Worm (Caenorhabditis elegans) whole organism, L4 larva: ENCODE results near the gene nlp-32.

Experiments
- T26A8.4 ChIP-seq: fragments of 200-800 bp; sonication (Bioruptor generic); IDR thresholded peaks from 2 replicates; pipeline ENCODE4 v1.3.6; 2022; ENCODE audit warnings: missing genetic modification characterization, missing compliant biosample characterization
- Y75B8A.6 ChIP-seq: fragments of 200-800 bp; sonication (Bioruptor generic); IDR thresholded peaks from 2 replicates; pipeline ENCODE4 v1.3.6; 2022; ENCODE audit warnings: missing genetic modification reagents, missing genetic modification characterization, missing compliant biosample characterization
- ZK546.5 ChIP-seq, 2 experiments: sonication (generic microtip); optimal IDR thresholded peaks; 2 replicates each; lab custom pipeline; 2017; ENCODE audit warnings: missing biosample characterization in 2 of 2, missing genetic modification characterization in 2 of 2
- ama-1 ChIP-seq: fragments of 150-350 bp; optimal IDR thresholded peaks from 2 replicates; lab custom pipeline; 2014; ENCODE audit warnings: inconsistent platforms, mixed read lengths
- arid-1 ChIP-seq: fragments of 200-800 bp; sonication (Bioruptor generic); conservative IDR thresholded peaks from 2 replicates; pipeline ENCODE4 v1.3.6; 2022; ENCODE audit warnings: missing genetic modification reagents, missing genetic modification characterization, missing compliant biosample characterization
- attf-4 ChIP-seq: sonication (generic microtip); optimal IDR thresholded peaks from 3 replicates; lab custom pipeline; 2017; ENCODE audit warnings: missing biosample characterization, missing genetic modification characterization
- ceh-20 ChIP-seq: fragments of 200-800 bp; sonication (Bioruptor generic); IDR thresholded peaks from 2 replicates; pipeline ENCODE4 v1.3.6; 2022; ENCODE audit warnings: missing genetic modification reagents, missing genetic modification characterization, missing compliant biosample characterization
- ceh-32 ChIP-seq: sonication (generic microtip); optimal IDR thresholded peaks from 2 replicates; lab custom pipeline; 2016; ENCODE audit warnings: mild to moderate bottlenecking, missing genetic modification characterization, missing compliant biosample characterization; ENCODE audit not compliant: poor library complexity
- ctbp-1 ChIP-seq: fragments of 200-800 bp; sonication (Bioruptor generic); IDR thresholded peaks from 2 replicates; pipeline ENCODE4 v1.3.6; 2022; ENCODE audit warnings: missing genetic modification reagents, missing genetic modification characterization, missing compliant biosample characterization
- daf-16 ChIP-seq, 3 experiments: sonication (generic microtip); optimal IDR thresholded peaks; 2 replicates each; lab custom pipeline; 2016 to 2017; ENCODE audit warnings: missing genetic modification characterization in 3 of 3, missing genetic modification reagents in 3 of 3, mild to moderate bottlenecking in 2 of 3, missing compliant biosample characterization in 2 of 3, missing biosample characterization in 1 of 3, moderate library complexity in 1 of 3
- dmd-6 ChIP-seq: fragments of 200-800 bp; sonication (Bioruptor generic); IDR thresholded peaks from 2 replicates; pipeline ENCODE4 v1.3.6; 2022; ENCODE audit warnings: missing genetic modification reagents, missing genetic modification characterization, missing compliant biosample characterization
- dmd-8 ChIP-seq: fragments of 200-800 bp; sonication (Bioruptor generic); IDR thresholded peaks from 2 replicates; pipeline ENCODE4 v1.3.6; 2022; ENCODE audit warnings: missing genetic modification characterization, missing compliant biosample characterization
- dmd-9 ChIP-seq: fragments of 200-800 bp; sonication (Bioruptor generic); IDR thresholded peaks from 2 replicates; pipeline ENCODE4 v1.3.6; 2022; ENCODE audit warnings: missing genetic modification reagents, missing genetic modification characterization, missing compliant biosample characterization
- dve-1 ChIP-seq: sonication (generic microtip); optimal IDR thresholded peaks from 2 replicates; lab custom pipeline; 2017; ENCODE audit warnings: antibody characterized with exemption, mild to moderate bottlenecking, missing genetic modification characterization, missing compliant biosample characterization; ENCODE audit not compliant: insufficient read depth
- egl-27 ChIP-seq: sonication (generic microtip); optimal IDR thresholded peaks from 3 replicates; lab custom pipeline; 2017; ENCODE audit warnings: missing biosample characterization, missing genetic modification reagents, missing genetic modification characterization
- egl-43 ChIP-seq: fragments of 200-800 bp; sonication (Bioruptor generic); IDR thresholded peaks from 2 replicates; pipeline ENCODE4 v1.3.6; 2022; ENCODE audit warnings: missing genetic modification reagents, missing genetic modification characterization, missing compliant biosample characterization
- hlh-11 ChIP-seq: fragments of 200-800 bp; sonication (Bioruptor generic); optimal IDR thresholded peaks from 2 replicates; lab custom pipeline; 2018; ENCODE audit warnings: mild to moderate bottlenecking, missing genetic modification characterization, missing compliant biosample characterization
- hlh-30 ChIP-seq: sonication (generic microtip); optimal IDR thresholded peaks from 2 replicates; lab custom pipeline; 2017; ENCODE audit warnings: antibody characterized with exemption, mild to moderate bottlenecking, missing genetic modification characterization, missing compliant biosample characterization; ENCODE audit not compliant: insufficient read depth
- lin-1 ChIP-seq: fragments of 200-800 bp; sonication (Bioruptor generic); IDR thresholded peaks from 2 replicates; pipeline ENCODE4 v1.3.6; 2022; ENCODE audit warnings: missing genetic modification reagents, missing genetic modification characterization, missing compliant biosample characterization
- lin-13 ChIP-seq: fragments of 150-350 bp; optimal IDR thresholded peaks from 2 replicates; lab custom pipeline; 2014; ENCODE audit warnings: missing biosample characterization, missing genetic modification reagents, missing genetic modification characterization
- lin-29 ChIP-seq: fragments of 200-800 bp; sonication (Bioruptor generic); IDR thresholded peaks from 2 replicates; pipeline ENCODE4 v1.3.6; 2022; ENCODE audit warnings: missing genetic modification reagents, missing genetic modification characterization, missing compliant biosample characterization
- lin-38 ChIP-seq: fragments of 200-800 bp; sonication (Bioruptor generic); IDR thresholded peaks from 2 replicates; pipeline ENCODE4 v1.3.6; 2022; ENCODE audit warnings: missing genetic modification reagents, missing genetic modification characterization, missing compliant biosample characterization
- lir-3 ChIP-seq: sonication (generic microtip); optimal IDR thresholded peaks from 2 replicates; lab custom pipeline; 2016; ENCODE audit warnings: mild to moderate bottlenecking, missing genetic modification characterization, missing compliant biosample characterization
- lsy-2 ChIP-seq, 2 experiments: fragments of 150-350 bp in 1 of 2; sonication (generic microtip) in 1 of 2; optimal IDR thresholded peaks; 2 replicates each; lab custom pipeline; 2014 to 2017; ENCODE audit warnings: missing biosample characterization in 2 of 2, missing genetic modification characterization in 2 of 2
- madf-5 ChIP-seq, 2 experiments: fragments of 200-800 bp; sonication (Bioruptor generic); IDR thresholded peaks; 2 replicates each; pipeline ENCODE4 v1.3.6; 2022; ENCODE audit warnings: missing compliant biosample characterization in 2 of 2, missing genetic modification characterization in 2 of 2
- madf-9 ChIP-seq: fragments of 200-800 bp; sonication (Bioruptor generic); conservative IDR thresholded peaks from 2 replicates; pipeline ENCODE4 v1.3.6; 2022; ENCODE audit warnings: missing genetic modification reagents, missing genetic modification characterization, missing compliant biosample characterization
- mep-1 ChIP-seq: fragments of 150-350 bp; sonication (generic microtip); optimal IDR thresholded peaks from 3 replicates; lab custom pipeline; 2014; ENCODE audit warnings: missing biosample characterization, missing genetic modification characterization
- mxl-2 ChIP-seq: fragments of 200-800 bp; sonication (Bioruptor generic); conservative IDR thresholded peaks from 2 replicates; pipeline ENCODE4 v1.3.6; 2022; ENCODE audit warnings: missing genetic modification reagents, missing genetic modification characterization, missing compliant biosample characterization
- mxl-3 ChIP-seq: fragments of 200-800 bp; sonication (Bioruptor generic); optimal IDR thresholded peaks from 2 replicates; lab custom pipeline; 2018; ENCODE audit warnings: mild to moderate bottlenecking, missing genetic modification characterization, missing compliant biosample characterization
- nhr-102 ChIP-seq: sonication (generic microtip); optimal IDR thresholded peaks from 2 replicates; lab custom pipeline; 2016; ENCODE audit warnings: mild to moderate bottlenecking, missing genetic modification characterization, moderate library complexity, missing compliant biosample characterization
- nhr-28 ChIP-seq: fragments of 150-350 bp; optimal IDR thresholded peaks from 2 replicates; lab custom pipeline; 2014; ENCODE audit warnings: missing biosample characterization, missing genetic modification characterization
- nhr-41 ChIP-seq: fragments of 200-800 bp; sonication (Bioruptor generic); IDR thresholded peaks from 2 replicates; pipeline ENCODE4 v1.3.6; 2022; ENCODE audit warnings: missing genetic modification reagents, missing genetic modification characterization, missing compliant biosample characterization
- nhr-6 ChIP-seq: fragments of 150-350 bp; optimal IDR thresholded peaks from 2 replicates; lab custom pipeline; 2014; ENCODE audit warnings: missing biosample characterization, missing genetic modification characterization
- nhr-76 ChIP-seq: fragments of 150-350 bp; optimal IDR thresholded peaks from 2 replicates; lab custom pipeline; 2014; ENCODE audit warnings: missing biosample characterization, missing genetic modification characterization
- pha-4 ChIP-seq, 2 experiments: fragments of 150-350 bp in 1 of 2; fragments of 200-800 bp in 1 of 2; sonication (Bioruptor generic) in 1 of 2; IDR thresholded peaks in 1 of 2; optimal IDR thresholded peaks in 1 of 2; 2 replicates each; pipeline versions ENCODE4 v1.3.6 to Lab custom; 2014 to 2022; ENCODE audit warnings: missing genetic modification characterization in 2 of 2, missing genetic modification reagents in 2 of 2, missing biosample characterization in 1 of 2, missing compliant biosample characterization in 1 of 2
- php-3 ChIP-seq: fragments of 200-800 bp; sonication (Bioruptor generic); IDR thresholded peaks from 2 replicates; pipeline ENCODE4 v1.3.6; 2022; ENCODE audit warnings: missing genetic modification reagents, missing genetic modification characterization, missing compliant biosample characterization
- pqm-1 ChIP-seq: sonication (generic microtip); optimal IDR thresholded peaks from 2 replicates; lab custom pipeline; 2017; ENCODE audit warnings: missing biosample characterization, missing genetic modification characterization
- rbr-2 ChIP-seq: sonication (generic microtip); optimal IDR thresholded peaks from 2 replicates; lab custom pipeline; 2016; ENCODE audit warnings: missing genotype, missing genetic modification characterization, missing compliant biosample characterization
- saeg-2 ChIP-seq: fragments of 200-800 bp; sonication (Bioruptor generic); IDR thresholded peaks from 2 replicates; pipeline ENCODE4 v1.3.6; 2022; ENCODE audit warnings: missing genetic modification reagents, missing genetic modification characterization, missing compliant biosample characterization
- set-16 ChIP-seq: fragments of 200-800 bp; sonication (Bioruptor generic); IDR thresholded peaks from 2 replicates; pipeline ENCODE4 v1.3.6; 2022; ENCODE audit warnings: missing genetic modification reagents, missing genetic modification characterization, missing compliant biosample characterization
- spr-1 ChIP-seq: sonication (generic microtip); optimal IDR thresholded peaks from 2 replicates; lab custom pipeline; 2016; ENCODE audit warnings: mild to moderate bottlenecking, missing genetic modification characterization, missing compliant biosample characterization
- spr-3 ChIP-seq: fragments of 200-800 bp; sonication (Bioruptor generic); optimal IDR thresholded peaks from 2 replicates; lab custom pipeline; 2018; ENCODE audit warnings: mild to moderate bottlenecking, missing genetic modification characterization, missing compliant biosample characterization
- unc-62 ChIP-seq, 3 experiments: fragments of 150-350 bp in 1 of 3; sonication (generic microtip); optimal IDR thresholded peaks in 2 of 3; peaks in 1 of 3; 1 replicate in 1 of 3; 2 replicates in 2 of 3; lab custom pipeline; 2014 to 2017; ENCODE audit warnings: missing biosample characterization in 3 of 3, missing genetic modification characterization in 3 of 3, missing genetic modification reagents in 3 of 3, missing genotype in 1 of 3

Gene nlp-32

DNA sequence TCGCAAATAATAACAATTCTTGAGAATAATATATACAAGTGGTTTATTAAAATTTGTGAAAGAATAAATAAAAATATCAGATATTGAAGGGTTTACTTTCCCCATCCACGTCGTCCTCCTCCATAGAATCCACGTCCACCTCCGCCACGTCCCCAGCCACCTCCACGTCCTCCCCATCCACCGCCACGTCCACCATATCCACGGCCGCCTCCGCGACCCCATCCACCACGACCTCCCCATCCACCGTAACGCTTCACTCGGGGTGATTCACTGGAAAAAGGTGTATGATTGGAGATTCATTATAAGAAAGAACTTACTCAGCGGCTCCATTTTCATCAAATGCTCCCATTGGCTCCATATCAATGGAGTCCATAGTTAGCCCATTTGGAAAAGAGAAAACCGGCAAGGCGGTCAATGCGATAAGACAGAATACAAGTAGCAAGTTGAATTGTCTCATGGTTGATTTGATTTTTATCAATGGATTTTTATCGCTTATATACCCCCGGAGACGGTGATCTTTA lies at the start of gene nlp-32:
Gene nlp-32, minus strand, starts transcription at position 471 of the 521 bp plus-strand sequence.
- TF ChIP-seq nhr-28 (tag; lab: Kevin White, UChicago) = no peak
- TF ChIP-seq rbr-2 = no peak
- TF ChIP-seq nhr-102 = no peak
- TF ChIP-seq ceh-32 (tag; lab: Kevin White, UChicago) = no peak
- TF ChIP-seq ZK546.5 (tag; optimal IDR thresholded peaks at IDR 0.05; lab: Kevin White, UChicago) = no peak
- TF ChIP-seq set-16 = peak; percentile 79
- no peak for TF ChIP-seq nhr-76
- TF ChIP-seq ceh-20 (GFP tag; lab: Robert Waterston, UW) = no peak
- no peak for TF ChIP-seq saeg-2 (GFP tag; lab: Robert Waterston, UW)

DNA sequence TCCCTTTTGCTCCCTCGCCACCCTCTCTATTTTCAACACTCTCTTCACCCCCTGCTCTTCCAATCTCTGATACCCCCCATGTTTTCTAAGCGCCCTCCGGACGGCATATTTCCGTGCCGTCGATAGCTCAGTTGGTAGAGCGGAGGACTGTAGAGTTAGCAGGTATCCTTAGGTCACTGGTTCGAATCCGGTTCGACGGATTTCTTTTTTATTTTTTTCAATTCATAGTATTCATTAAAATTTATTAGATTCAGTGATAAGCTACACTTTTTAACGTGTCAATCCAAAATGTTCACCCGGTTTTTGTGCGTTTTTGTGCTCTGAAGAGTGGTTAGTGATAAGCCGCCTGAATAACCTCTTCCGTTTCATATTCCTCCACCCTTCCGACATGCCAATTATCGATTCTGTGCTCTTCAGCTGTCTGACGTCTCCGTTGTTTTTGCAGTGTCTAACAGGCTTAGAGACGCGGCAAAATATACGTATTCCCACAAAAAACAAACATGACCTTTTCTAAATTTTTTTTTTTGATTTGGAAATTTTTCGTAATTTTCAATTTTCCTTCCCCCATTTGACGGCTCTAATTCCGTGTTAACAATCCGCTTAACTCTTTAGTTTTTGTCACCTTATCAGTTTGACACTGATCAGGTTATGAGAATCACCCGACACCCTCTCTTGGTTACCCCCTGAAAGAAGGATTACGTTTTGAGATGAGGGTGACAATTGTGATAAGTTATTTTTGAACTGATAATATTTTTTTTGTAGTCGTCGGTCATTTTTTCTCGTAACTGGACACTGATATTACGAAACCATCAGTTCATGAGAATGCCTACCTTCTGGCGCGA lies 49.1 kb upstream of the nlp-32 start:
- TF ChIP-seq lin-1 = 0 out of 2 replicates have a peak, but pooled peaks have one; percentile 19
- TF ChIP-seq hlh-30 = peak; percentile 13
- peak; percentile 39 for TF ChIP-seq nhr-28 (tag; lab: Kevin White, UChicago)
- TF ChIP-seq pha-4 (GFP tag; IDR thresholded peaks at IDR 0.05; lab: Robert Waterston, UW) = peak; percentile 71; the same call in 1 of the 2 replicates
- TF ChIP-seq pha-4 (tag; optimal IDR thresholded peaks at IDR 0.05; lab: Kevin White, UChicago) = no peak
- peak; percentile 76 for TF ChIP-seq T26A8.4 (GFP tag; lab: Robert Waterston, UW)
- no peak for TF ChIP-seq mxl-2 (GFP tag; lab: Robert Waterston, UW)
- peak; percentile 55; the same call in 1 of the 2 replicates for TF ChIP-seq arid-1
- TF ChIP-seq lin-29 (GFP tag; lab: Robert Waterston, UW) = no peak
- TF ChIP-seq dmd-6 = peak; percentile 84
- peak in 1 of 2 experiments; percentile 64 for TF ChIP-seq unc-62 (GFP tag; optimal IDR thresholded peaks at IDR 0.05 in 1 of 2; lab: Kevin White, UChicago)
- no peak for TF ChIP-seq unc-62 (tag; optimal IDR thresholded peaks at IDR 0.05; lab: Kevin White, UChicago)
- 0 out of 2 replicates have a peak, but pooled peaks have one; percentile 54 for TF ChIP-seq madf-9
- TF ChIP-seq lsy-2 (tag; optimal IDR thresholded peaks at IDR 0.05; lab: Kevin White, UChicago) = peak in 1 of 2 experiments; percentile 49
- TF ChIP-seq dmd-8 (GFP tag; lab: Robert Waterston, UW) = 0 out of 2 replicates have a peak, but pooled peaks have one; percentile 58
- TF ChIP-seq lin-13 (GFP tag; lab: Kevin White, UChicago) = no peak
- peak; percentile 72; the same call in 1 of the 2 replicates for TF ChIP-seq egl-43 (GFP tag; lab: Robert Waterston, UW)
- peak; percentile 88 for TF ChIP-seq php-3
- peak; percentile 55 for TF ChIP-seq spr-1
- peak in 1 of 2 experiments; percentile 80 for TF ChIP-seq daf-16 (GFP tag; optimal IDR thresholded peaks at IDR 0.05; lab: Kevin White, UChicago)
- TF ChIP-seq daf-16 (tag; optimal IDR thresholded peaks at IDR 0.05; lab: Kevin White, UChicago) = peak; percentile 60
- no peak for TF ChIP-seq nhr-6 (tag; lab: Kevin White, UChicago)
- TF ChIP-seq ama-1 (lab: Kevin White, UChicago) = no peak
- TF ChIP-seq dve-1 (tag; lab: Kevin White, UChicago) = peak; percentile 67
- TF ChIP-seq lin-38 (GFP tag; lab: Robert Waterston, UW) = no peak
- TF ChIP-seq attf-4 (tag; lab: Kevin White, UChicago) = no peak
- TF ChIP-seq pqm-1 = peak; percentile 41
- TF ChIP-seq ceh-20 (GFP tag; lab: Robert Waterston, UW) = peak; percentile 59; the same call in 1 of the 2 replicates
- TF ChIP-seq mxl-3 = peak; percentile 11
- no peak for TF ChIP-seq egl-27
- peak; percentile 63; the same call in 1 of the 2 replicates for TF ChIP-seq nhr-41 (GFP tag; lab: Robert Waterston, UW)
- peak; percentile 41 for TF ChIP-seq hlh-11 (tag; lab: Kevin White, UChicago)
- peak; percentile 54; the same call in 1 of the 2 replicates for TF ChIP-seq dmd-9 (GFP tag; lab: Robert Waterston, UW)
- TF ChIP-seq spr-3 (GFP tag; lab: Kevin White, UChicago) = peak; percentile 64
- TF ChIP-seq madf-5 (GFP tag; IDR thresholded peaks at IDR 0.05; lab: Robert Waterston, UW) = peak in 1 of 2 experiments; percentile 67; a peak in 1 of 4 replicates
- peak; percentile 56 for TF ChIP-seq lir-3 (tag; lab: Kevin White, UChicago)
- TF ChIP-seq Y75B8A.6 (GFP tag; lab: Robert Waterston, UW) = no peak
- 0 out of 2 replicates have a peak, but pooled peaks have one; percentile 28 for TF ChIP-seq ctbp-1 (GFP tag; lab: Robert Waterston, UW)
- TF ChIP-seq mep-1 = peak; percentile 35
- TF ChIP-seq saeg-2 (GFP tag; lab: Robert Waterston, UW) = 0 out of 2 replicates have a peak, but pooled peaks have one; percentile 42
- TF ChIP-seq nhr-102 = peak; percentile 51
